Fruit fly (Drosophila melanogaster) whole organism, adult: ENCODE measurements around the gene Dnah3.

Experiments used
- CG11617 ChIP-seq: fragments of 200-800 bp; sonication (Bioruptor generic); optimal IDR thresholded peaks from 2 replicates; lab custom pipeline; 2017; ENCODE audit warnings: mild to moderate bottlenecking, missing biosample characterization, missing genetic modification reagents, missing genetic modification characterization
- CG12768 ChIP-seq: fragments of 200-800 bp; sonication (Bioruptor generic); optimal IDR thresholded peaks from 2 replicates; lab custom pipeline; 2017; ENCODE audit warnings: missing biosample characterization, missing genetic modification characterization, mild to moderate bottlenecking, moderate library complexity, missing genetic modification reagents
- CG14711 ChIP-seq: fragments of 200-800 bp; sonication (Bioruptor generic); optimal IDR thresholded peaks from 2 replicates; lab custom pipeline; 2018; ENCODE audit warnings: missing biosample characterization, mild to moderate bottlenecking, missing genetic modification characterization, moderate library complexity
- CG1620 ChIP-seq: fragments of 200-800 bp; sonication (Bioruptor generic); optimal IDR thresholded peaks from 2 replicates; lab custom pipeline; 2016; ENCODE audit warnings: missing biosample characterization, missing genetic modification characterization
- CG33017 ChIP-seq: fragments of 200-800 bp; sonication (Bioruptor generic); optimal IDR thresholded peaks from 2 replicates; lab custom pipeline; 2018; ENCODE audit warnings: missing biosample characterization, mild to moderate bottlenecking, missing genetic modification characterization, moderate library complexity
- CG5204 ChIP-seq: fragments of 200-800 bp; sonication (Bioruptor generic); optimal IDR thresholded peaks from 2 replicates; lab custom pipeline; 2016; ENCODE audit warnings: missing biosample characterization, missing genetic modification characterization
- CG7045 ChIP-seq: fragments of 200-800 bp; sonication (Bioruptor generic); optimal IDR thresholded peaks from 2 replicates; lab custom pipeline; 2017; ENCODE audit warnings: missing biosample characterization, mild to moderate bottlenecking, missing genetic modification characterization
- CG7101 ChIP-seq: fragments of 200-800 bp; sonication (Bioruptor generic); optimal IDR thresholded peaks from 2 replicates; lab custom pipeline; 2018; ENCODE audit warnings: missing biosample characterization, mild to moderate bottlenecking, missing genetic modification characterization, moderate library complexity
- Clk ChIP-seq: fragments of 200-800 bp; sonication (Bioruptor generic); optimal IDR thresholded peaks from 2 replicates; lab custom pipeline; 2017; ENCODE audit warnings: missing biosample characterization, missing genetic modification characterization
- Crg-1 ChIP-seq: fragments of 200-800 bp; sonication (Bioruptor generic); optimal IDR thresholded peaks from 2 replicates; lab custom pipeline; 2016; ENCODE audit warnings: missing biosample characterization, missing genetic modification characterization
- Hr96 ChIP-seq: fragments of 200-800 bp; sonication (Bioruptor generic); optimal IDR thresholded peaks from 2 replicates; lab custom pipeline; 2016; ENCODE audit warnings: missing biosample characterization, missing genetic modification characterization
- Mnt ChIP-seq: fragments of 200-800 bp; sonication (Bioruptor generic); optimal IDR thresholded peaks from 2 replicates; lab custom pipeline; 2016; ENCODE audit warnings: missing biosample characterization, mild to moderate bottlenecking, missing genetic modification characterization
- bab1 ChIP-seq: fragments of 200-800 bp; sonication (Bioruptor generic); optimal IDR thresholded peaks from 3 replicates; lab custom pipeline; 2019; ENCODE audit warnings: missing biosample characterization, mild to moderate bottlenecking, missing genetic modification characterization, moderate library complexity
- cic ChIP-seq: fragments of 200-800 bp; sonication (Bioruptor generic); optimal IDR thresholded peaks from 2 replicates; lab custom pipeline; 2017; ENCODE audit warnings: missing biosample characterization, mild to moderate bottlenecking, missing genetic modification characterization, moderate library complexity
- cnc ChIP-seq, 2 experiments: fragments of >200 bp; optimal IDR thresholded peaks; 2 replicates each; lab custom pipeline; 2017
- kay ChIP-seq: fragments of 200-800 bp; sonication (Bioruptor generic); peaks from one replicate; lab custom pipeline; 2016; ENCODE audit warnings: missing biosample characterization, missing genetic modification characterization, borderline replicate concordance
- ovo ChIP-seq: fragments of 200-800 bp; sonication (Bioruptor generic); optimal IDR thresholded peaks from 2 replicates; lab custom pipeline; 2016; ENCODE audit warnings: missing biosample characterization, missing genetic modification characterization
- pad ChIP-seq: fragments of 200-800 bp; sonication (Bioruptor generic); optimal IDR thresholded peaks from 3 replicates; lab custom pipeline; 2017; ENCODE audit warnings: missing biosample characterization, missing genetic modification characterization, mild to moderate bottlenecking, moderate library complexity, missing genetic modification reagents
- tj ChIP-seq: fragments of 200-800 bp; sonication (Bioruptor generic); optimal IDR thresholded peaks from 3 replicates; lab custom pipeline; 2017; ENCODE audit warnings: missing biosample characterization, mild to moderate bottlenecking, missing genetic modification characterization, moderate library complexity
- toe ChIP-seq: fragments of 200-800 bp; sonication (Bioruptor generic); optimal IDR thresholded peaks from 2 replicates; lab custom pipeline; 2016; ENCODE audit warnings: missing biosample characterization, missing genetic modification characterization

Gene Dnah3

DNA sequence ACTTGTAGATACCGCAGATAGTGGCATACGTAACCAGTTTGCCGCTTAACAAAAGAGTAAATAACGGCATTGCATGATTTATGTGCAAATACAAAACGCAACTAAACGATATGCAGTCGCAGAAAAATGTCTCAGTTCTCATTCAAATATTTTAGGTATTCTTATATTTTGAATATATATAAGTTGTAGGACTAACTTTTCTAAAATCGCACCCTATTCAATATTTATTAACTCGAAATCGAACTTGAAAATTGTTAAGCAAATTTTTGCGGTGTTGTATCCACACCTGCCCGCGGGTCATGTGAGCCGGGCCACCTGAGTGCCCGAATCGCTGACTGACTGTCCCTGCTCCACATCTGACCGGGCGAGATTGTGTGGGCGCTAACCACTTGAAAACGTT, 13.0 kb upstream of the Dnah3 start:
- TF ChIP-seq bab1 (GFP tag; lab: Kevin White, UChicago): no peak
- no peak for TF ChIP-seq cnc (optimal IDR thresholded peaks at IDR 0.05; lab: Kevin White, UChicago)
- TF ChIP-seq CG33017 (tag; lab: Kevin White, UChicago): no peak
- no peak for TF ChIP-seq CG12768 (GFP tag; lab: Kevin White, UChicago)
- no peak for TF ChIP-seq toe (GFP tag; lab: Kevin White, UChicago)
- TF ChIP-seq pad (GFP tag; lab: Kevin White, UChicago): no peak
- TF ChIP-seq CG7045 (GFP tag; lab: Kevin White, UChicago): no peak
- no peak for TF ChIP-seq Hr96
- TF ChIP-seq CG11617 (GFP tag; lab: Kevin White, UChicago): no peak
- TF ChIP-seq kay: no peak
- no peak for TF ChIP-seq cic (GFP tag; lab: Kevin White, UChicago)
- no peak for TF ChIP-seq Clk (GFP tag; lab: Kevin White, UChicago)
- no peak for TF ChIP-seq tj (GFP tag; lab: Kevin White, UChicago)
- no peak for TF ChIP-seq CG1620 (GFP tag; lab: Kevin White, UChicago)
- no peak for TF ChIP-seq CG14711 (tag; lab: Kevin White, UChicago)
- no peak for TF ChIP-seq CG5204 (GFP tag; lab: Kevin White, UChicago)

dm6 chr3L:4852411-4853050, 8.5 kb upstream of the Dnah3 start, which contains the start of gene CG32237:
TSS of gene CG32237 (minus strand) at chr3L:4852461.
- TF ChIP-seq tj (GFP tag; lab: Kevin White, UChicago): no peak
- no peak for TF ChIP-seq CG12768 (GFP tag; lab: Kevin White, UChicago)
- TF ChIP-seq CG7045 (GFP tag; lab: Kevin White, UChicago): no peak
- no peak for TF ChIP-seq cic (GFP tag; lab: Kevin White, UChicago)
- no peak for TF ChIP-seq Clk (GFP tag; lab: Kevin White, UChicago)
- no peak for TF ChIP-seq Crg-1 (GFP tag; lab: Kevin White, UChicago)
- TF ChIP-seq CG1620 (GFP tag; lab: Kevin White, UChicago): no peak
- no peak for TF ChIP-seq CG5204 (GFP tag; lab: Kevin White, UChicago)
- TF ChIP-seq cnc (optimal IDR thresholded peaks at IDR 0.05; lab: Kevin White, UChicago): no peak
- TF ChIP-seq CG7101 (tag; lab: Kevin White, UChicago): no peak

- TF ChIP-seq CG1620 (GFP tag; lab: Kevin White, UChicago) (no peak), pad (GFP tag; lab: Kevin White, UChicago) (no peak), bab1 (GFP tag; lab: Kevin White, UChicago) (no peak), CG7101 (tag; lab: Kevin White, UChicago) (no peak), cnc (optimal IDR thresholded peaks at IDR 0.05; lab: Kevin White, UChicago) (no peak), CG12768 (GFP tag; lab: Kevin White, UChicago) (no peak), kay (no peak), CG7045 (GFP tag; lab: Kevin White, UChicago) (no peak), Mnt (GFP tag; lab: Kevin White, UChicago) (no peak), CG5204 (GFP tag; lab: Kevin White, UChicago) (no peak), ovo (GFP tag; lab: Kevin White, UChicago) (no peak), toe (GFP tag; lab: Kevin White, UChicago) (no peak), CG14711 (tag; lab: Kevin White, UChicago) (no peak), Clk (GFP tag; lab: Kevin White, UChicago) (no peak)
These were observed 8.0 kb upstream of the Dnah3 start for dm6 chr3L:4853070-4853469.

dm6 chr3L:4854153-4854552, 6.9 kb upstream of the Dnah3 start:
- TF ChIP-seq CG33017 (tag; lab: Kevin White, UChicago): no peak
- no peak for TF ChIP-seq cic (GFP tag; lab: Kevin White, UChicago)
- TF ChIP-seq Crg-1 (GFP tag; lab: Kevin White, UChicago): no peak
- TF ChIP-seq pad (GFP tag; lab: Kevin White, UChicago): no peak
- TF ChIP-seq CG11617 (GFP tag; lab: Kevin White, UChicago): no peak
- no peak for TF ChIP-seq kay
- TF ChIP-seq Mnt (GFP tag; lab: Kevin White, UChicago): no peak
- no peak for TF ChIP-seq CG5204 (GFP tag; lab: Kevin White, UChicago)
- no peak for TF ChIP-seq Hr96
- no peak for TF ChIP-seq CG12768 (GFP tag; lab: Kevin White, UChicago)

DNA sequence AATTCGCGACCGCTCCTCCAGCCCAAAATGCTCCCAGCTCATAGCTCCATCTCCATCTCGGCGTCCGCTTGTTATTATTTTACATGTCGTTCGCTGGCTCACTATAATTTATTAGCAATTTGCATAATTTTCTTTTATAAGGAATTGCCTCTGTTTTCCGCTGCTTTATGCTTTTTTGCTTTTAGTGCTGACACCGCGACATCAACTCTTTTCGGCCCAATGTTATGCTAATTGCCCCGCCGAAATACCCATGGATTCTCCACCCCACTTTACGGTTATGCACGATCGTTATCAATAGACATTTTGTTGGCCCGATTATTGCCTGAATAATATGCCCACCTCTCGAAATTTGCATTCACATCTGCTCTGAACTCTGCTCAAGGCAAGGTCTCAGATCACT, 5.9 kb upstream of the Dnah3 start:
- TF ChIP-seq tj (GFP tag; lab: Kevin White, UChicago) (no peak), ovo (GFP tag; lab: Kevin White, UChicago) (no peak), Mnt (GFP tag; lab: Kevin White, UChicago) (no peak), CG12768 (GFP tag; lab: Kevin White, UChicago) (no peak), kay (no peak), CG33017 (tag; lab: Kevin White, UChicago) (no peak), Clk (GFP tag; lab: Kevin White, UChicago) (no peak), CG14711 (tag; lab: Kevin White, UChicago) (no peak), bab1 (GFP tag; lab: Kevin White, UChicago) (no peak), CG7101 (tag; lab: Kevin White, UChicago) (no peak), CG5204 (GFP tag; lab: Kevin White, UChicago) (no peak), cnc (optimal IDR thresholded peaks at IDR 0.05; lab: Kevin White, UChicago) (no peak)

DNA sequence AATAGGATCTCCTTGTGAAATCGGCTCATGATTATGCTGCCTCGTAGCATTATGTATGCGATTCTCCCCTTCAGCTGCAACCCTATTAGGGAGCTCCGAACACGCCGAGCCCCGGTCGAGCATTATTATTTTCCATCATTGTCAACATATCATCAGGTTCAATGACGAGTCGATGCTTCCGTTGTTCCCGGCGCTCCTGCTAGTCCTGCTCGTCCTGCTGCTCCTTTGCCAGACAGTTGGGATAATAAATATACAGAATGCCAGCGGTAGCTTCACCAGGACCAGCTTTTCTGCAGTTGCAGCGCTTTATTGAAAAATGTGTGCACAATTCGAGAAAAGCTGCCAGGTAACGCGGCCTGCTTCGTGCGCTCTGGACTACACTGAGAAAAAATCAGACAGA, 699 bp upstream of the Dnah3 start, which contains the start of gene CG32235:
TSS of gene CG32235 (minus strand) at position 101 of the 400 bp plus-strand sequence.
- no peak for TF ChIP-seq CG7101 (tag; lab: Kevin White, UChicago)
- TF ChIP-seq pad (GFP tag; lab: Kevin White, UChicago): no peak
- TF ChIP-seq CG12768 (GFP tag; lab: Kevin White, UChicago): no peak
- TF ChIP-seq CG7045 (GFP tag; lab: Kevin White, UChicago): no peak
- TF ChIP-seq toe (GFP tag; lab: Kevin White, UChicago): no peak
- no peak for TF ChIP-seq bab1 (GFP tag; lab: Kevin White, UChicago)
